Worm (Caenorhabditis elegans) whole organism, young adult: ENCODE results near the gene cnnm-3.

Source experiments
- F57A8.1 ChIP-seq: fragments of 200-800 bp; sonication (Bioruptor generic); optimal IDR thresholded peaks from 2 replicates; lab custom pipeline; 2018; ENCODE audit warnings: mild to moderate bottlenecking, missing genetic modification characterization, moderate library complexity, missing compliant biosample characterization
- ama-1 ChIP-seq, 3 experiments: fragments of 150-350 bp in 1 of 3; sonication (generic microtip) in 2 of 3; optimal IDR thresholded peaks; 2 replicates each; lab custom pipeline; 2014 to 2018; ENCODE audit warnings: missing biosample characterization in 2 of 3, missing genetic modification characterization in 2 of 3, missing genetic modification reagents in 2 of 3
- bed-1 ChIP-seq: fragments of 200-800 bp; sonication (Bioruptor generic); IDR thresholded peaks from 2 replicates; pipeline ENCODE4 v1.3.6; 2022; ENCODE audit warnings: missing genetic modification reagents, missing genetic modification characterization, missing compliant biosample characterization
- dpl-1 ChIP-seq: fragments of 150-350 bp; optimal IDR thresholded peaks from 2 replicates; lab custom pipeline; 2014; ENCODE audit warnings: missing biosample characterization, missing genetic modification reagents, missing genetic modification characterization
- egl-18 ChIP-seq: fragments of 200-800 bp; sonication (Bioruptor generic); IDR thresholded peaks from 2 replicates; pipeline ENCODE4 v1.3.6; 2022; ENCODE audit warnings: missing genetic modification reagents, missing genetic modification characterization, missing compliant biosample characterization
- hmg-20 ChIP-seq: fragments of 200-800 bp; sonication (Bioruptor generic); IDR thresholded peaks from 2 replicates; pipeline ENCODE4 v1.3.6; 2022; ENCODE audit warnings: missing genetic modification reagents, missing genetic modification characterization, missing compliant biosample characterization
- lin-35 ChIP-seq, 3 experiments: fragments of 150-350 bp in 2 of 3; sonication (generic microtip) in 1 of 3; optimal IDR thresholded peaks; 2 replicates each; lab custom pipeline; 2014 to 2018; ENCODE audit warnings: missing biosample characterization in 3 of 3, missing genetic modification characterization in 3 of 3, missing genetic modification reagents in 3 of 3
- madf-3 ChIP-seq: fragments of 200-800 bp; sonication (Bioruptor generic); IDR thresholded peaks from 2 replicates; pipeline ENCODE4 v1.3.6; 2022; ENCODE audit warnings: missing genetic modification reagents, missing genetic modification characterization, missing compliant biosample characterization
- nhr-80 ChIP-seq: sonication (generic microtip); optimal IDR thresholded peaks from 2 replicates; lab custom pipeline; 2016; ENCODE audit warnings: missing genetic modification characterization, missing compliant biosample characterization
- nhr-90 ChIP-seq: sonication (generic microtip); optimal IDR thresholded peaks from 2 replicates; lab custom pipeline; 2016; ENCODE audit warnings: missing genotype, mild to moderate bottlenecking, missing genetic modification characterization, missing compliant biosample characterization
- sea-2 ChIP-seq: fragments of 200-800 bp; sonication (Bioruptor generic); IDR thresholded peaks from 2 replicates; pipeline ENCODE4 v1.3.6; 2022; ENCODE audit warnings: missing genetic modification characterization, missing compliant biosample characterization
- snpc-4 ChIP-seq, 5 experiments: fragments of 150-350 bp in 1 of 5; sonication (generic microtip) in 4 of 5; optimal IDR thresholded peaks; 2 replicates each; lab custom pipeline; 2014 to 2018; ENCODE audit warnings: missing genetic modification characterization in 5 of 5, missing biosample characterization in 3 of 5, antibody characterized with exemption in 2 of 5, mild to moderate bottlenecking in 2 of 5, missing compliant biosample characterization in 2 of 5, missing genotype in 2 of 5, moderate library complexity in 2 of 5, missing genetic modification reagents in 1 of 5
- unc-62 ChIP-seq: fragments of 150-350 bp; optimal IDR thresholded peaks from 2 replicates; lab custom pipeline; 2014; ENCODE audit warnings: missing biosample characterization, missing genetic modification reagents, missing genetic modification characterization
- ztf-18 ChIP-seq: sonication (generic microtip); optimal IDR thresholded peaks from 2 replicates; lab custom pipeline; 2016; ENCODE audit warnings: missing genotype, mild to moderate bottlenecking, missing genetic modification characterization, missing compliant biosample characterization

ce11 chrX:3029030-3029429 lies 16.6 kb downstream of the cnnm-3 start, which contains the start of gene M02F4.1:
- no peak for TF ChIP-seq hmg-20 (GFP tag; lab: Robert Waterston, UW)
- TF ChIP-seq nhr-80, result no peak
- no peak for TF ChIP-seq ama-1 (optimal IDR thresholded peaks at IDR 0.05; lab: Kevin White, UChicago)
- TF ChIP-seq ama-1 (GFP tag; optimal IDR thresholded peaks at IDR 0.05; lab: Kevin White, UChicago), result no peak
- no peak for TF ChIP-seq egl-18
- no peak for TF ChIP-seq lin-35 (GFP tag; optimal IDR thresholded peaks at IDR 0.05; lab: Kevin White, UChicago)
- TF ChIP-seq nhr-90 (tag; lab: Kevin White, UChicago), result no peak
- no peak for TF ChIP-seq F57A8.1 (GFP tag; lab: Kevin White, UChicago)
- no peak for TF ChIP-seq unc-62
- no peak for TF ChIP-seq bed-1 (GFP tag; lab: Robert Waterston, UW)
- TF ChIP-seq madf-3 (GFP tag; lab: Robert Waterston, UW), result no peak
- TF ChIP-seq ztf-18, result no peak
- TF ChIP-seq snpc-4 (GFP tag; optimal IDR thresholded peaks at IDR 0.05; lab: Kevin White, UChicago), result no peak
- TF ChIP-seq snpc-4 (tag; optimal IDR thresholded peaks at IDR 0.05; lab: Kevin White, UChicago), result no peak
- TF ChIP-seq dpl-1 (GFP tag; lab: Kevin White, UChicago), result no peak
- no peak for TF ChIP-seq sea-2
